Worm (Caenorhabditis elegans): ENCODE results near the gene K05G3.2.

The K05G3.2 gene

DNA sequence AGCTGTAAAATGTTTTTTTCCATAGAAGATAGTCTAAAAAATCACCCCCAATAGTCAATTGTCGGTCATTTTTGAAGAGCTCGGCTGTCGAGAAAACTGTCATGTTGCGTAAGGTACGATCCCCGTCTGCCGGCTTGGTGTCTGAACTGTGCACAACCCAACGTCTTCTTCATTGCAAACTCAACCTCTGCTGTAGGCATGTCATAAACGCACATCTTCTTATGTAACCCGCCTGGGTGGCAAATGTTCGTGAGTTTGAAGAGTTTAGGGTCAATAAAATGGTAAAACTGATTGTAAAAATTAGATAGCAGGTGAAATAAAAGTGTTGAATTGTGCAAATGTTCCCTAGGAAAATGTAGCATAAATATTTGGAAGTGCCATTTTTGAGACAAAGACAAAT is 29.6 kb downstream of the K05G3.2 start:
- TF ChIP-seq ceh-13 (GFP tag; optimal IDR thresholded peaks at IDR 0.05) (no peak), tra-4 (tag; optimal IDR thresholded peaks at IDR 0.05) (no peak), ceh-36 (tag; optimal IDR thresholded peaks at IDR 0.05) (no peak), B0310.2 (tag; optimal IDR thresholded peaks at IDR 0.05) (no peak), tbx-37 (GFP tag; conservative IDR thresholded peaks at IDR 0.05) (no peak), ama-1 (optimal IDR thresholded peaks at IDR 0.05) (no peak), ets-7 (tag; optimal IDR thresholded peaks at IDR 0.05) (no peak), scrt-1 (GFP tag; IDR thresholded peaks at IDR 0.05) (no peak), pes-1 (GFP tag; IDR thresholded peaks at IDR 0.05) (no peak), F13C5.2 (tag; optimal IDR thresholded peaks at IDR 0.05) (no peak), flt-1 (GFP tag; IDR thresholded peaks at IDR 0.05) (no peak), aly-1 (tag; optimal IDR thresholded peaks at IDR 0.05) (no peak), hmbx-1 (tag; optimal IDR thresholded peaks at IDR 0.05) (no peak), tbx-11 (GFP tag; IDR thresholded peaks at IDR 0.05) (no peak)

ce11 chrX:16525632-16526031 is 30.9 kb downstream of the K05G3.2 start:
- peak; percentile 64 for TF ChIP-seq hmg-4 (GFP tag; optimal IDR thresholded peaks at IDR 0.05)
- TF ChIP-seq ama-1 (optimal IDR thresholded peaks at IDR 0.05), result no peak

DNA sequence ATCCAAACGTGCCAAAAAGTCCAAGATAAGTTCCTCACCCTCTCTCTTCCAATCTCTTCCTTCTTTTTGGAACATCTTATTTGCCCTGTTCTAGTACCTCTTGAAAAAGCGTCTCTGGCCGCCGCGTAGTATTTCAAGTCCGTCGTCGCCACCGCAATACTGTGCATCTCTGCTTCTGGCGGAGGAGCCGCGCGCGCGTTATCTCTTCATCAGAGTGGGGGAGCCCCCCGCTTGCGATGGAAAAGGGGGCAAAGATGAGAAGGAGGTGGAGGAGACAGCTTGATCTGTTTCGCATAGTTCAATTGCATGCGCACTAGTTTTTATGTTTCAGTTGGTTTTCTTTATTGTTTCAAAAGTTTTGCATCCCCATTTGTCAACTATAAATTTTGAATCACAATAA is 33.1 kb downstream of the K05G3.2 start:
- no peak for TF ChIP-seq ceh-36 (tag; optimal IDR thresholded peaks at IDR 0.05)
- no peak for TF ChIP-seq B0310.2 (tag; optimal IDR thresholded peaks at IDR 0.05)
- TF ChIP-seq hnd-1 (tag; optimal IDR thresholded peaks at IDR 0.05), result no peak
- TF ChIP-seq ceh-13 (GFP tag; optimal IDR thresholded peaks at IDR 0.05), result no peak
- no peak for TF ChIP-seq scrt-1 (GFP tag; IDR thresholded peaks at IDR 0.05)
- TF ChIP-seq flt-1 (GFP tag; IDR thresholded peaks at IDR 0.05), result no peak

ce11 chrX:16529937-16530336 is 35.2 kb downstream of the K05G3.2 start:
- TF ChIP-seq B0310.2 (tag; optimal IDR thresholded peaks at IDR 0.05) (no peak), ama-1 (optimal IDR thresholded peaks at IDR 0.05) (no peak), tbx-11 (GFP tag; IDR thresholded peaks at IDR 0.05) (no peak), pes-1 (GFP tag; IDR thresholded peaks at IDR 0.05) (no peak), tbx-37 (GFP tag; conservative IDR thresholded peaks at IDR 0.05) (no peak), sea-1 (GFP tag; conservative IDR thresholded peaks at IDR 0.05) (no peak), aly-1 (tag; optimal IDR thresholded peaks at IDR 0.05) (no peak), tra-4 (tag; optimal IDR thresholded peaks at IDR 0.05) (no peak), hmg-4 (GFP tag; optimal IDR thresholded peaks at IDR 0.05) (no peak), ceh-36 (tag; optimal IDR thresholded peaks at IDR 0.05) (no peak), F13C5.2 (tag; optimal IDR thresholded peaks at IDR 0.05) (no peak), hnd-1 (tag; optimal IDR thresholded peaks at IDR 0.05) (no peak), flt-1 (GFP tag; IDR thresholded peaks at IDR 0.05) (no peak)

- TF ChIP-seq hnd-1 (tag; optimal IDR thresholded peaks at IDR 0.05), result no peak
- no peak for TF ChIP-seq hmbx-1 (tag; optimal IDR thresholded peaks at IDR 0.05)
- no peak for TF ChIP-seq sea-1 (GFP tag; conservative IDR thresholded peaks at IDR 0.05)
- TF ChIP-seq ets-7 (tag; optimal IDR thresholded peaks at IDR 0.05), result no peak
- no peak for TF ChIP-seq pes-1 (GFP tag; IDR thresholded peaks at IDR 0.05)
- no peak for TF ChIP-seq tbx-37 (GFP tag; conservative IDR thresholded peaks at IDR 0.05)
Measured at ce11 chrX:16530455-16530854, 35.7 kb downstream of the K05G3.2 start.

ce11 chrX:16532513-16532912 is 37.8 kb downstream of the K05G3.2 start:
- TF ChIP-seq pes-1 (GFP tag; IDR thresholded peaks at IDR 0.05) (no peak), hmbx-1 (tag; optimal IDR thresholded peaks at IDR 0.05) (no peak), sea-1 (GFP tag; conservative IDR thresholded peaks at IDR 0.05) (no peak), ceh-36 (tag; optimal IDR thresholded peaks at IDR 0.05) (no peak), tbx-37 (GFP tag; conservative IDR thresholded peaks at IDR 0.05) (no peak), tbx-11 (GFP tag; IDR thresholded peaks at IDR 0.05) (no peak), B0310.2 (tag; optimal IDR thresholded peaks at IDR 0.05) (no peak), tra-4 (tag; optimal IDR thresholded peaks at IDR 0.05) (no peak), hmg-4 (GFP tag; optimal IDR thresholded peaks at IDR 0.05) (no peak), scrt-1 (GFP tag; IDR thresholded peaks at IDR 0.05) (no peak), aly-1 (tag; optimal IDR thresholded peaks at IDR 0.05) (no peak), ama-1 (optimal IDR thresholded peaks at IDR 0.05) (no peak), F13C5.2 (tag; optimal IDR thresholded peaks at IDR 0.05) (no peak), ceh-13 (GFP tag; optimal IDR thresholded peaks at IDR 0.05) (no peak), hnd-1 (tag; optimal IDR thresholded peaks at IDR 0.05) (no peak)

DNA sequence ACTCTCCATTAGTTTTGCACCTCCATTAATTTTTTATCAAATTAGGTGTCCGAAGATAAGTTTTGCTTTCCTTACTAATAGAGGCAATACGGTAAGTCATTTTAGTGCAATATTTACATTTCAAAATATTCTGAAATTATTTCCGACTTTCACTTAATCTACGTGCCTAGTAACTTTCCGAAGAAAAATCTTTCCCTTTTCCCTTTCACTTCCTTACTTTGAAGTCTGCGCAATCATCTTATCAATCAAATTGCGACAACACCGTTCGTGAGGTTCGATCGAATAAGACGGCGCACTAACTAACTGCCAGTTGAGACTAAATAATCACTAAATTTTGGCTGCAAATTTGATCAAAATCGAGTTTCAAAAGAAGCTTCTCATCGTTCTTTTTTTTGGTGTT is 39.1 kb downstream of the K05G3.2 start:
- TF ChIP-seq sea-1 (GFP tag; conservative IDR thresholded peaks at IDR 0.05) (no peak), tbx-11 (GFP tag; IDR thresholded peaks at IDR 0.05) (no peak), hmbx-1 (tag; optimal IDR thresholded peaks at IDR 0.05) (no peak), ama-1 (optimal IDR thresholded peaks at IDR 0.05) (no peak), aly-1 (tag; optimal IDR thresholded peaks at IDR 0.05) (no peak), scrt-1 (GFP tag; IDR thresholded peaks at IDR 0.05) (no peak), B0310.2 (tag; optimal IDR thresholded peaks at IDR 0.05) (no peak), ceh-36 (tag; optimal IDR thresholded peaks at IDR 0.05) (no peak), pes-1 (GFP tag; IDR thresholded peaks at IDR 0.05) (no peak), tbx-37 (GFP tag; conservative IDR thresholded peaks at IDR 0.05) (no peak), tra-4 (tag; optimal IDR thresholded peaks at IDR 0.05) (no peak), flt-1 (GFP tag; IDR thresholded peaks at IDR 0.05) (no peak), hnd-1 (tag; optimal IDR thresholded peaks at IDR 0.05) (no peak), ets-7 (tag; optimal IDR thresholded peaks at IDR 0.05) (no peak), hmg-4 (GFP tag; optimal IDR thresholded peaks at IDR 0.05) (no peak), ceh-13 (GFP tag; optimal IDR thresholded peaks at IDR 0.05) (no peak), F13C5.2 (tag; optimal IDR thresholded peaks at IDR 0.05) (no peak)

- no peak for TF ChIP-seq scrt-1 (GFP tag; IDR thresholded peaks at IDR 0.05)
- TF ChIP-seq ceh-13 (GFP tag; optimal IDR thresholded peaks at IDR 0.05), result no peak
- TF ChIP-seq aly-1 (tag; optimal IDR thresholded peaks at IDR 0.05), result no peak
- TF ChIP-seq tra-4 (tag; optimal IDR thresholded peaks at IDR 0.05), result no peak
- no peak for TF ChIP-seq hmbx-1 (tag; optimal IDR thresholded peaks at IDR 0.05)
- TF ChIP-seq hnd-1 (tag; optimal IDR thresholded peaks at IDR 0.05), result no peak
- TF ChIP-seq ama-1 (optimal IDR thresholded peaks at IDR 0.05), result no peak
- no peak for TF ChIP-seq flt-1 (GFP tag; IDR thresholded peaks at IDR 0.05)
- TF ChIP-seq tbx-11 (GFP tag; IDR thresholded peaks at IDR 0.05), result no peak
- TF ChIP-seq F13C5.2 (tag; optimal IDR thresholded peaks at IDR 0.05), result no peak
Measured at ce11 chrX:16534564-16534963, 39.8 kb downstream of the K05G3.2 start.

All from whole organism, early embryonic.